Fruit fly (Drosophila melanogaster) whole organism, embryonic: Measurements from ENCODE around the gene CG10338.

Source experiments
- CG10147 ChIP-seq: fragments of 200-800 bp; sonication (Bioruptor generic); optimal IDR thresholded peaks from 2 replicates; lab custom pipeline; 2019; ENCODE audit warnings: missing biosample characterization, mild to moderate bottlenecking, missing genetic modification characterization, moderate library complexity
- CG10366 ChIP-seq: fragments of 200-800 bp; sonication (Bioruptor generic); IDR thresholded peaks from 2 replicates; pipeline ENCODE4 v1.3.6; 2022; ENCODE audit warnings: missing biosample characterization, missing genetic modification characterization
- CG1233 ChIP-seq: fragments of 200-800 bp; sonication (Bioruptor generic); optimal IDR thresholded peaks from 4 replicates; lab custom pipeline; 2018; ENCODE audit warnings: missing biosample characterization, mild to moderate bottlenecking, missing genetic modification characterization
- CG12659 ChIP-seq: fragments of 200-800 bp; sonication (Bioruptor generic); optimal IDR thresholded peaks from 3 replicates; lab custom pipeline; 2017; ENCODE audit warnings: mild to moderate bottlenecking, missing biosample characterization, missing genetic modification reagents, missing genetic modification characterization
- CG13624 ChIP-seq: fragments of 200-800 bp; sonication (Bioruptor generic); optimal IDR thresholded peaks from 2 replicates; lab custom pipeline; 2016; ENCODE audit warnings: missing biosample characterization, missing genetic modification characterization
- CG14014 ChIP-seq: fragments of 200-800 bp; sonication (Bioruptor generic); IDR thresholded peaks from 2 replicates; pipeline ENCODE4 v1.3.6; 2022; ENCODE audit warnings: missing biosample characterization, missing genetic modification characterization
- CG15514 ChIP-seq: fragments of 200-800 bp; sonication (Bioruptor generic); optimal IDR thresholded peaks from 3 replicates; lab custom pipeline; 2017; ENCODE audit warnings: missing biosample characterization, missing genetic modification characterization, mild to moderate bottlenecking, moderate library complexity, missing genetic modification reagents
- CG31365 ChIP-seq: fragments of 200-800 bp; sonication (Bioruptor generic); optimal IDR thresholded peaks from 2 replicates; lab custom pipeline; 2018; ENCODE audit warnings: missing biosample characterization, mild to moderate bottlenecking, missing genetic modification characterization
- CG32772 ChIP-seq: fragments of 200-800 bp; sonication (Bioruptor generic); IDR thresholded peaks from 2 replicates; pipeline ENCODE4 v1.3.6; 2022; ENCODE audit warnings: missing biosample characterization, missing genetic modification characterization
- CG3407 ChIP-seq: fragments of 200-800 bp; sonication (Bioruptor generic); optimal IDR thresholded peaks from 2 replicates; lab custom pipeline; 2018; ENCODE audit warnings: missing biosample characterization, mild to moderate bottlenecking, missing genetic modification characterization
- CG6765 ChIP-seq: fragments of 200-800 bp; sonication (Bioruptor generic); optimal IDR thresholded peaks from 3 replicates; lab custom pipeline; 2017; ENCODE audit warnings: missing biosample characterization, mild to moderate bottlenecking, missing genetic modification characterization
- CG6813 ChIP-seq: fragments of 200-800 bp; sonication (Bioruptor generic); optimal IDR thresholded peaks from 2 replicates; lab custom pipeline; 2017; ENCODE audit warnings: missing biosample characterization, missing genetic modification characterization, mild to moderate bottlenecking, moderate library complexity, missing genetic modification reagents
- CG8281 ChIP-seq: fragments of 200-800 bp; sonication (Bioruptor generic); optimal IDR thresholded peaks from 2 replicates; lab custom pipeline; 2018; ENCODE audit warnings: missing biosample characterization, mild to moderate bottlenecking, missing genetic modification characterization, moderate library complexity
- Eip74EF ChIP-seq, 2 experiments: fragments of 200-800 bp in 1 of 2; fragments of >200 bp in 1 of 2; sonication (Bioruptor generic) in 1 of 2; optimal IDR thresholded peaks; 2 replicates each; lab custom pipeline; 2017 to 2019; ENCODE audit warnings: missing biosample characterization in 2 of 2, missing genetic modification characterization in 2 of 2, mild to moderate bottlenecking in 1 of 2, moderate library complexity in 1 of 2
- HHEX ChIP-seq: fragments of 200-800 bp; sonication (Bioruptor generic); optimal IDR thresholded peaks from 3 replicates; lab custom pipeline; 2017; ENCODE audit warnings: missing biosample characterization, mild to moderate bottlenecking, missing genetic modification characterization, missing genetic modification reagents
- HLH4C ChIP-seq: fragments of 200-800 bp; sonication (Bioruptor generic); IDR thresholded peaks from 3 replicates; pipeline ENCODE4 v1.3.6; 2022; ENCODE audit warnings: missing biosample characterization, missing genetic modification characterization; ENCODE audit not compliant: partially characterized antibody
- Hand ChIP-seq: fragments of 200-800 bp; sonication (Bioruptor generic); optimal IDR thresholded peaks from 2 replicates; lab custom pipeline; 2017; ENCODE audit warnings: mild to moderate bottlenecking, missing biosample characterization, missing genetic modification reagents, missing genetic modification characterization
- Hmx ChIP-seq: fragments of 200-800 bp; sonication (Bioruptor generic); optimal IDR thresholded peaks from 2 replicates; lab custom pipeline; 2016; ENCODE audit warnings: missing biosample characterization, missing genetic modification characterization
- Rx ChIP-seq: fragments of 200-800 bp; sonication (Bioruptor generic); IDR thresholded peaks from 2 replicates; pipeline ENCODE4 v1.3.6; 2022; ENCODE audit warnings: missing biosample characterization, missing genetic modification characterization
- Sry-δ ChIP-seq: fragments of 200-800 bp; sonication (Bioruptor generic); optimal IDR thresholded peaks from 2 replicates; lab custom pipeline; 2016; ENCODE audit warnings: missing biosample characterization, missing genetic modification characterization
- amos ChIP-seq: fragments of 200-800 bp; sonication (Bioruptor generic); IDR thresholded peaks from 2 replicates; pipeline ENCODE4 v1.3.6; 2022; ENCODE audit warnings: missing biosample characterization, missing genetic modification characterization; ENCODE audit not compliant: partially characterized antibody
- ap ChIP-seq: fragments of 200-800 bp; sonication (Bioruptor generic); IDR thresholded peaks from 2 replicates; pipeline ENCODE4 v1.3.6; 2022; ENCODE audit warnings: missing biosample characterization, missing genetic modification characterization
- ash1 ChIP-seq: fragments of 200-800 bp; sonication (Bioruptor generic); optimal IDR thresholded peaks from 2 replicates; lab custom pipeline; 2018; ENCODE audit warnings: missing biosample characterization, mild to moderate bottlenecking, missing genetic modification characterization
- caup ChIP-seq: fragments of 200-800 bp; sonication (Bioruptor generic); optimal IDR thresholded peaks from 3 replicates; lab custom pipeline; 2017; ENCODE audit warnings: missing biosample characterization, mild to moderate bottlenecking, missing genetic modification characterization, moderate library complexity; ENCODE audit not compliant: severe bottlenecking
- esg ChIP-seq: fragments of 200-800 bp; sonication (Bioruptor generic); conservative IDR thresholded peaks from 2 replicates; pipeline ENCODE4 v1.3.6; 2022; ENCODE audit warnings: missing biosample characterization, missing genetic modification characterization
- grau ChIP-seq: fragments of 200-800 bp; optimal IDR thresholded peaks from 3 replicates; lab custom pipeline; 2019; ENCODE audit warnings: missing biosample characterization, mild to moderate bottlenecking, missing genetic modification characterization, moderate library complexity
- h ChIP-seq: fragments of >200 bp; optimal IDR thresholded peaks from 2 replicates; lab custom pipeline; 2017
- hb ChIP-seq: fragments of 200-800 bp; sonication (Bioruptor generic); IDR thresholded peaks from 3 replicates; pipeline ENCODE4 v1.3.6; 2022; ENCODE audit warnings: missing biosample characterization, missing genetic modification characterization; ENCODE audit not compliant: partially characterized antibody
- insv ChIP-seq, 2 experiments: fragments of 200-800 bp; sonication (Bioruptor generic); optimal IDR thresholded peaks; 3 replicates each; lab custom pipeline; 2016 to 2018; ENCODE audit warnings: missing biosample characterization in 2 of 2, missing genetic modification characterization in 2 of 2
- jigr1 ChIP-seq: fragments of 200-800 bp; sonication (Bioruptor generic); IDR thresholded peaks from 3 replicates; pipeline ENCODE4 v1.3.6; 2022; ENCODE audit warnings: missing biosample characterization, missing genetic modification characterization
- knrl ChIP-seq: fragments of 200-800 bp; sonication (Bioruptor generic); IDR thresholded peaks from 3 replicates; pipeline ENCODE4 v1.3.6; 2022; ENCODE audit warnings: missing biosample characterization, missing genetic modification characterization; ENCODE audit not compliant: partially characterized antibody
- oc ChIP-seq: fragments of 200-800 bp; sonication (Bioruptor generic); optimal IDR thresholded peaks from 2 replicates; lab custom pipeline; 2018; ENCODE audit warnings: missing biosample characterization, mild to moderate bottlenecking, missing genetic modification characterization, moderate library complexity
- p53 ChIP-seq: fragments of 200-800 bp; sonication (Bioruptor generic); optimal IDR thresholded peaks from 2 replicates; lab custom pipeline; 2016; ENCODE audit warnings: missing biosample characterization, missing genetic modification characterization
- run ChIP-seq: fragments of 200-800 bp; sonication (Bioruptor generic); optimal IDR thresholded peaks from 3 replicates; lab custom pipeline; 2018; ENCODE audit warnings: missing biosample characterization, mild to moderate bottlenecking, missing genetic modification characterization
- schlank ChIP-seq: fragments of 200-800 bp; sonication (Bioruptor generic); optimal IDR thresholded peaks from 2 replicates; lab custom pipeline; 2018; ENCODE audit warnings: missing biosample characterization, mild to moderate bottlenecking, missing genetic modification characterization
- vnd ChIP-seq: fragments of 200-800 bp; sonication (Bioruptor generic); IDR thresholded peaks from 3 replicates; pipeline ENCODE4 v1.3.6; 2022; ENCODE audit warnings: missing biosample characterization, missing genetic modification characterization; ENCODE audit not compliant: partially characterized antibody

Gene CG10338

dm6 chr2L:18665952-18666606 lies 29.4 kb upstream of the CG10338 start (continued):
- TF ChIP-seq Sry-δ (peak; percentile 44), CG13624 (GFP tag; lab: Kevin White, UChicago) (peak; percentile 64), CG12659 (peak; percentile 38), Rx (no peak), esg (GFP tag; lab: Robert Waterston, UW) (no peak), oc (tag; lab: Kevin White, UChicago) (no peak)
- TF ChIP-seq, all 482 proteins: peak for 184

- no peak for TF ChIP-seq CG10147 (GFP tag; lab: Kevin White, UChicago)
These were observed 24.3 kb upstream of the CG10338 start, which contains the start of gene CG43338 for dm6 chr2L:18671146-18671545. TSS of gene CG43338 (minus strand) at chr2L:18671246.

dm6 chr2L:18673185-18673584 lies 22.3 kb upstream of the CG10338 start, which contains the start of gene CG43339:
TSS of gene CG43339 (minus strand) at chr2L:18673285.
- no peak for TF ChIP-seq CG1233 (GFP tag; lab: Kevin White, UChicago)
- TF ChIP-seq hb (GFP tag; lab: Robert Waterston, UW), result no peak
- no peak for TF ChIP-seq CG14014
- TF ChIP-seq CG6765 (GFP tag; lab: Kevin White, UChicago), result no peak
- TF ChIP-seq HLH4C (GFP tag; lab: Robert Waterston, UW), result no peak
- no peak for TF ChIP-seq CG3407 (GFP tag; lab: Kevin White, UChicago)
- no peak for TF ChIP-seq run (tag; lab: Kevin White, UChicago)
- TF ChIP-seq ash1 (GFP tag; lab: Kevin White, UChicago), result no peak
- no peak for TF ChIP-seq knrl (GFP tag; lab: Robert Waterston, UW)
- no peak for TF ChIP-seq jigr1 (GFP tag; lab: Robert Waterston, UW)
- TF ChIP-seq Hmx, result no peak
- no peak for TF ChIP-seq CG32772 (GFP tag; lab: Robert Waterston, UW)

dm6 chr2L:18674994-18675393 lies 20.5 kb upstream of the CG10338 start, which contains the start of gene Mst36Fb:
TSS of gene Mst36Fb (minus strand) at chr2L:18675094.
- TF ChIP-seq Hand (GFP tag; lab: Kevin White, UChicago) (no peak), p53 (GFP tag; lab: Kevin White, UChicago) (no peak), ap (no peak), CG10366 (GFP tag; lab: Robert Waterston, UW) (no peak), CG6813 (no peak), insv (GFP tag; optimal IDR thresholded peaks at IDR 0.05; lab: Kevin White, UChicago) (no peak), HHEX (no peak), amos (GFP tag; lab: Robert Waterston, UW) (no peak), schlank (tag; lab: Kevin White, UChicago) (no peak), grau (tag; lab: Kevin White, UChicago) (no peak), h (lab: Kevin White, UChicago) (no peak), CG1233 (GFP tag; lab: Kevin White, UChicago) (no peak), caup (GFP tag; lab: Kevin White, UChicago) (no peak), vnd (GFP tag; lab: Robert Waterston, UW) (no peak), CG8281 (tag; lab: Kevin White, UChicago) (no peak), CG31365 (no peak), CG15514 (no peak), Eip74EF (GFP tag; optimal IDR thresholded peaks at IDR 0.05; lab: Kevin White, UChicago) (no peak), Sry-δ (no peak)
